Worm (Caenorhabditis elegans) whole organism, late embryonic: Measurements from ENCODE around the gene fre-1.

Experiments
- K09A11.1 ChIP-seq: sonication (generic microtip); optimal IDR thresholded peaks from 2 replicates; lab custom pipeline; 2017; ENCODE audit warnings: antibody characterized with exemption, mild to moderate bottlenecking, missing genetic modification characterization, missing compliant biosample characterization; ENCODE audit not compliant: insufficient read depth
- ceh-34 ChIP-seq: sonication (generic microtip); optimal IDR thresholded peaks from 2 replicates; lab custom pipeline; 2016; ENCODE audit warnings: mild to moderate bottlenecking, missing genetic modification characterization, missing compliant biosample characterization
- elt-2 ChIP-seq: sonication (generic microtip); optimal IDR thresholded peaks from 2 replicates; lab custom pipeline; 2016; ENCODE audit warnings: missing genetic modification reagents, missing genetic modification characterization, missing compliant biosample characterization
- fkh-10 ChIP-seq: fragments of 150-350 bp; optimal IDR thresholded peaks from 2 replicates; lab custom pipeline; 2014; ENCODE audit warnings: missing biosample characterization, missing genetic modification reagents, missing genetic modification characterization
- nhr-11 ChIP-seq: fragments of 150-350 bp; optimal IDR thresholded peaks from 2 replicates; lab custom pipeline; 2014; ENCODE audit warnings: missing biosample characterization, missing genetic modification characterization
- odd-2 ChIP-seq: sonication (generic microtip); optimal IDR thresholded peaks from 2 replicates; lab custom pipeline; 2017; ENCODE audit warnings: antibody characterized with exemption, mild to moderate bottlenecking, missing genetic modification characterization, missing compliant biosample characterization
- pha-4 ChIP-seq: fragments of 150-350 bp; optimal IDR thresholded peaks from 2 replicates; lab custom pipeline; 2018; ENCODE audit warnings: missing biosample characterization, missing genetic modification reagents, missing genetic modification characterization
- tbx-2 ChIP-seq: sonication (generic microtip); optimal IDR thresholded peaks from 2 replicates; lab custom pipeline; 2016; ENCODE audit warnings: missing genetic modification characterization, missing compliant biosample characterization
- unc-86 ChIP-seq: sonication (generic microtip); optimal IDR thresholded peaks from 2 replicates; lab custom pipeline; 2016; ENCODE audit warnings: missing genetic modification characterization, missing compliant biosample characterization
- zip-5 ChIP-seq: sonication (generic microtip); optimal IDR thresholded peaks from 2 replicates; lab custom pipeline; 2016; ENCODE audit warnings: missing genetic modification characterization, missing compliant biosample characterization

DNA sequence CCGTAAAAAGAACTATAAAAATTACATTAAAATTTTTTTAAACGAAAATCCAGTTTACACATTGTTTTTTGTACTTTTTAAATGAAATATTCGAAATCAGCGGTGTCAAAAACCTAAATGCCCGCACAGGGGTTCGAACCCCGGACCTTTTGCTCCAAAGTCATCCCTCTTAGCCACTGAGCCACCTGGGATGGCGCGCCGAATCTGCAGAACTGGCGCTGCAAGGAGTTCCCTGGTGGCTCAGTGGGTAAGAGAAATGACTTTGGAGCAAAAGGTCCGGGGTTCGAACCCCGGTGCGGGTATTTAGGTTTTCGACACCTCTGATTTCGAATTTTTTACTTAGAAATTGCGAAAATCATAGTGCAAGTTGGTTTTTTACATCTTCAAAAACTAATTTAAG lies 36.1 kb upstream of the fre-1 start:
- TF ChIP-seq nhr-11 (no peak), zip-5 (tag; lab: Kevin White, UChicago) (no peak), tbx-2 (tag; lab: Kevin White, UChicago) (no peak), ceh-34 (no peak), fkh-10 (no peak), pha-4 (tag; lab: Kevin White, UChicago) (no peak), elt-2 (tag; lab: Kevin White, UChicago) (no peak), unc-86 (no peak), odd-2 (no peak), K09A11.1 (tag; lab: Kevin White, UChicago) (no peak)
